Worm (Caenorhabditis elegans): ENCODE measurements around the gene clec-124.
"Not testable (repeated sequence)": the region's sequence is repeated elsewhere in the genome, so short reads cannot be mapped to it uniquely, and the experiment has no call there.

DNA sequence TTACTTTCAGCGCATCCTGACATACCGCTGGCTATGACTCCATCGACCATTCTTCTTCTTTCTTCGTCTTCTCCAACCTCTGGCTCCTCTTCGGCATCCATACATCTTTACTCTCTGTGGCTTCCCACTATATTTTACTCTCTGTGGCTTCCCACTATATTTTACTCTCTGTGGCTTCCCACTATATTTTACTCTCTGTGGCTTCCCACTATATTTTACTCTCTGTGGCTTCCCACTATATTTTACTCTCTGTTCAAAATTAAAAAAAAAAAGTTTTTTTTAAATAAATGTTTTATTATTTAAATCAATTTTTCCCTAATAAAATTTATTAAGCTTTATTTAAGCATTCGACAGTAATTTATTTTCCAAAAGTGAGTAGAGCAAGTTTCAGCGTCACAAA, 41.0 kb downstream of the clec-124 start, which contains the start of gene F39E9.14:
- not testable (repeated sequence) for TF ChIP-seq rnt-1, fax-1, pqm-1, syd-9, ceh-24, nhr-11, lin-11, che-1, hlh-6 (tag; optimal IDR thresholded peaks at IDR 0.05)
